Worm (Caenorhabditis elegans) whole organism, L1 larva: ENCODE data around the gene parp-2.

Experiments used
- aly-2 ChIP-seq: fragments of 150-350 bp; optimal IDR thresholded peaks from 2 replicates; lab custom pipeline; 2014; ENCODE audit warnings: missing biosample characterization, missing genetic modification characterization
- ceh-63 ChIP-seq: fragments of 200-800 bp; sonication (Bioruptor generic); optimal IDR thresholded peaks from 2 replicates; lab custom pipeline; 2018; ENCODE audit warnings: mild to moderate bottlenecking, missing genetic modification characterization, missing compliant biosample characterization
- egl-27 ChIP-seq, 2 experiments: fragments of 150-350 bp in 1 of 2; sonication (generic microtip); optimal IDR thresholded peaks; 3 replicates each; lab custom pipeline; 2017 to 2018; ENCODE audit warnings: missing biosample characterization in 2 of 2, missing genetic modification characterization in 2 of 2, missing genetic modification reagents in 2 of 2
- fkh-8 ChIP-seq: sonication (generic microtip); optimal IDR thresholded peaks from 2 replicates; lab custom pipeline; 2016; ENCODE audit warnings: mild to moderate bottlenecking, missing genetic modification characterization, missing compliant biosample characterization
- jun-1 ChIP-seq: fragments of 150-350 bp; optimal IDR thresholded peaks from 2 replicates; lab custom pipeline; 2014; ENCODE audit warnings: missing biosample characterization, missing genetic modification reagents, missing genetic modification characterization
- lin-13 ChIP-seq: fragments of 150-350 bp; optimal IDR thresholded peaks from 2 replicates; lab custom pipeline; 2014; ENCODE audit warnings: missing biosample characterization, missing genetic modification reagents, missing genetic modification characterization
- nhr-237 ChIP-seq: fragments of 150-350 bp; optimal IDR thresholded peaks from 2 replicates; lab custom pipeline; 2014; ENCODE audit warnings: missing biosample characterization, missing genetic modification characterization
- nhr-76 ChIP-seq: sonication (generic microtip); optimal IDR thresholded peaks from 2 replicates; lab custom pipeline; 2017; ENCODE audit warnings: missing biosample characterization, missing genetic modification characterization
- skn-1 ChIP-seq: fragments of 150-350 bp; optimal IDR thresholded peaks from 2 replicates; lab custom pipeline; 2014; ENCODE audit warnings: missing biosample characterization, missing genetic modification characterization
- vab-15 ChIP-seq: sonication (generic microtip); optimal IDR thresholded peaks from 2 replicates; lab custom pipeline; 2017; ENCODE audit warnings: missing genotype, mild to moderate bottlenecking, missing genetic modification characterization, missing compliant biosample characterization
- ztf-4 ChIP-seq: fragments of 150-350 bp; optimal IDR thresholded peaks from 2 replicates; lab custom pipeline; 2014; ENCODE audit warnings: missing biosample characterization, missing genetic modification characterization

ce11 chrII:9607137-9607536 lies 14.3 kb downstream of the parp-2 start:
- TF ChIP-seq ceh-63 (GFP tag; lab: Kevin White, UChicago) (no peak), ztf-4 (tag; lab: Kevin White, UChicago) (no peak), skn-1 (tag; lab: Kevin White, UChicago) (no peak), jun-1 (tag; lab: Kevin White, UChicago) (no peak), nhr-76 (tag; lab: Kevin White, UChicago) (no peak), nhr-237 (tag; lab: Kevin White, UChicago) (no peak), vab-15 (no peak), fkh-8 (tag; lab: Kevin White, UChicago) (no peak), egl-27 (tag; optimal IDR thresholded peaks at IDR 0.05; lab: Kevin White, UChicago) (no peak), aly-2 (tag; lab: Kevin White, UChicago) (no peak), lin-13 (GFP tag; lab: Kevin White, UChicago) (no peak)
